Fruit fly (Drosophila melanogaster) whole organism, larva: ENCODE data around the gene Prp31.
A peak's percentile ranks its signal among the peaks of the same experiment; 100 is the strongest.

Experiments
- noc ChIP-seq: fragments of 200-800 bp; sonication (Bioruptor generic); optimal IDR thresholded peaks from 3 replicates; lab custom pipeline; 2019; ENCODE audit warnings: missing biosample characterization, mild to moderate bottlenecking, missing genetic modification characterization, moderate library complexity

Gene Prp31

DNA sequence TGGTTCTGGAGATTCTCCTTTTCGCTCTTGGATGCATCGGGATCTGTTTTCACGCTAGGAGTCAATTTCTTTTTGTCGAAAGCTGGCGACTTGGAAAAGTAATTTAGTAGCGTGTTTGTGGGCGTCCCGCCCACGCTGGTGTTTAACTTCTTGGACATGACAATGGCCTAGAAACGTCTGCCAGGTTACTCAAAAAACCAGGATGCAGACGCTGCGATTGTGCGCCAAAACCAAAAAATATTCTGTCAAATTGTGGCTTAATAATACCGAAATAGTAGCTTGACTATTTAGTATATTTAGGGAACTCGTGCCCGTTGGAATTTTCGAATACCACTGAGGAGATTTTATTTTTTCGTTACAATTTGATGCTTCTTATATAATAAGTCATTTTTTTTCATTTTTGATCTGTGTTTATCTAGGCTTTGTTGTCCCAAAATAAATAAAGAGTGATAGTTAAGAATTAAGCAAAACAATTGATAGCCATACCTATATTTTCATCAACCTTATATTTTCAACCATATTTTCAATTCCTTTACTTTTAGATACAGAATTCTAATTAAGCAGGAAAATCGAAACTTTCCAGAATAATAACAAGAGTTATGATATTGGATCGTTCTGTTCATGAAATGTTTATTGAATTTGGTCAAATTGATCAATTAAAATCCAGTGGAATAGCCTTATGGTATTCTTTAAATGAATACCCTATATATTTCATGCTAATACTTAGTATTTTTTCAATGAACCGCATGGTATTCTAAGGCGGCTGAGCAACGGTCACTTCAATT is at the start of gene Prp31, which contains the start of gene Msh6:
TSS of gene Prp31 (plus strand) at position 771 of the 785 bp plus-strand sequence.
TSS of gene Msh6 (minus strand) at position 233 of the 785 bp plus-strand sequence.
- TF ChIP-seq noc (tag; lab: Kevin White, UChicago): no peak

- TF ChIP-seq noc (tag; lab: Kevin White, UChicago): no peak
These were observed 45.6 kb upstream of the Prp31 start, which contains the start of gene CG13458 for dm6 chr3L:15113257-15113656. Gene CG13458, plus strand, starts transcription at chr3L:15113557.

- no peak for TF ChIP-seq noc (tag; lab: Kevin White, UChicago)
These were observed 42.4 kb upstream of the Prp31 start, which contains the start of gene Cep135 for dm6 chr3L:15116536-15116935. Gene Cep135, plus strand, starts transcription at chr3L:15116737.

- no peak for TF ChIP-seq noc (tag; lab: Kevin White, UChicago)
These were observed 37.6 kb upstream of the Prp31 start, which contains the start of gene CG32847 for dm6 chr3L:15121272-15121671. Gene CG32847, plus strand, starts transcription at chr3L:15121572.

dm6 chr3L:15123736-15124135 is 35.2 kb upstream of the Prp31 start:
- no peak for TF ChIP-seq noc (tag; lab: Kevin White, UChicago)

DNA sequence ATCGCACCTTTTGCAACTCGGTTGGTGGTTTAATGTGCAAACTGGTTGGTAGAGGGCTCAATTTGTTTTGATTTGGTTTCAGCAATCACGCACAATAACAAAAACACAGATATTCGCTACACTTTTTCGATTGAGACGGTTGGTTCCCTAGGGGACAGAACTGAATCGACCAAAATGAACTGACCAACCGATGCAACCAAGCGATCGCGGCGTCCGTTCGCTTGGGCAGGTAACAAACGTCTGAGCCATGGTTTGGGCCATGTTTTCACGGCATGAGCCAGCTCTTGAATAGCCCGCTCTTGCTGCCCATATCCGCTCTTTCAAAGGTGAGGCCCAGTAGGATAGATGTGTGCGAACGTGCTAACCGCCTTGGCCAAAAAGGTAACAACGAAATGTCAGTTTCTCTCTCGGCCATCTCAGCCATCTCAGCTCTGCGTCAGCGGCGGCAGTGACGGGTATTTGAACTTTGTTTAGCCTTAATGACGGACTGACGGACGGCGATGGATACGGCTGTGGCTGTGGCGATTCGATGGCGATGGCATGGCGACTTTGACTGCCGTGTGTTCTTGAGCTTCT is 33.7 kb upstream of the Prp31 start, which contains the start of gene CG16959:
TSS of gene CG16959 (minus strand) at position 245 of the 576 bp plus-strand sequence.
- peak; percentile 9 for TF ChIP-seq noc (tag; lab: Kevin White, UChicago)

dm6 chr3L:15125717-15126116 is 33.2 kb upstream of the Prp31 start:
- no peak for TF ChIP-seq noc (tag; lab: Kevin White, UChicago)

DNA sequence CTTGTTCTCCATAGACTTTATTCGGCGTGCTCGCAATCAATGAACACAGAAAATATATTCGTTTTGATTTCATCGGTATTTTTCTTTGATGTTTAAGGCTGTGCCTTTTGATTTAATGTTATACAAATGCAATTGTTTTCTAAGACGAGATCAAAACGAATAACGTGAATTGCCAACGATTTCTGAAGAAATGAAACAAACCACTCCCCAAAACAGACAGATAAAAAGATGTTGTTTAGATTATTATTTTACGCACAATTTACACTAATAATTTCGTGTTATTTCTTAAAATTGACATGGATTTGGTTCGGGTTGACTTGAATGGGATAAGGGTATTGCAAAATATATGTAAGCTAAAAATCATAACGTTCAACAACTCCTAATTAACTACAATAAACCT is 27.6 kb upstream of the Prp31 start, which contains the start of gene CG13457:
TSS of gene CG13457 (minus strand) at position 101 of the 400 bp plus-strand sequence.
- no peak for TF ChIP-seq noc (tag; lab: Kevin White, UChicago)

dm6 chr3L:15136659-15137572 is 22.0 kb upstream of the Prp31 start, which contains the start of gene CG12316:
Gene CG12316, minus strand, starts transcription at chr3L:15136934.
- peak; percentile 94 for TF ChIP-seq noc (tag; lab: Kevin White, UChicago)

DNA sequence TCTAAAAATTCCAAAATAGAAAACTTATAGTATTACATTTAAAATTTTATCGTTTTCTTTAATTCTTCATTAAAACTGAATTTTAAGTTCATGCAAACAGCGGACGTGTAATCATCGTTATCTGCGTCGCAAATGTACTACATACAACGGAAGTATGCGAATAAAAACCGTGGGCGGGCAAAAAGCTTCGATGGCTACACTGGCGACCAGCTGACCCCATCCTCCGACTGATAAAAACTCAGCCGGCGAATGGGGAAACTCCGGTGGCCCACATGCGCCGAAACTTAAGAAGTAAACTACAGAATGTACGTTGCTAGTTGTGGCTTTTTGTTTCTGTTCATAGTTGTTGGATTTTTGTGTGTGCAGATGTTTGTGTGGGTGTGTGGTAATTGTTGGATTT is 21.1 kb upstream of the Prp31 start:
- no peak for TF ChIP-seq noc (tag; lab: Kevin White, UChicago)

- TF ChIP-seq noc (tag; lab: Kevin White, UChicago): no peak
These were observed 18.5 kb upstream of the Prp31 start for dm6 chr3L:15140268-15140957.

DNA sequence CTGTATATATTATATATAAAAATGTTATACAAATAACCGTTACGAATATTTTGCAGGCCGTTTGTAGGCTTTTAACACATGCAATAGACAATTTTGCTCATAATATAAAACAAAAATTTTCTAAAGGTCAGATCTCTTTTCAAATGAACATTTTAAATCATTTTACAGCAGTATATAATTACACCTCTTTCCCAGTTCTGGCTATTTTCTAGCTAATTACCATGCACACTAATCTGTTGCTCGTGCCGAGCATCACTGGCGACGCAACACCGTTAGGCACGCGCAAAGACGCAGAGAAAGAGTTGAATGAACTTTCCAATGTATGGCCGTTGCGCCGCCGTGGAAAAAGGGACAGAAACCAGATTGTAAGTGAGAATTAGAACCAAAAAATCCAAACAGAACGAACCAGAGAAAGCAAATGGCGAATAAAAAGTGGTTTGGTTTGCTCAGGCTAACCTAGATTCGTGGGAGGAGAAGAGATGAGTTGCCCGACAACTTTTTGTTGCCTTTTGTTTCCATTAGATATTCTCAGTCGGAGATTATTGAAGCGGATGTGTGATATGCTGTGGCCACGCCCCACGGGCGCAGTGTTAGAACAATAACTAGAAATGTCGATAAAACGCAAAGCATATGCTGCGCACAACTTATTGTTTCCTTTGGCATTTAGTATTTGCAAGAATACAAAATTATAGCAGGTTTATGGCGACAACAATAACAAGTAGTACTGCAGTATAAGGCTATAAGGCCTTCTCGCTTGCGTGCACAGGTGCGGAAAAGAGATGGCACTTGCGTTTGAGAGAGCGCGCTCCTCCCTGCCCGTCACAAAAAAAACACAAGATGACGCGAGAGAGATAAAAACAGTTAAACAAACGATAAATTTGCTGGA is 17.5 kb upstream of the Prp31 start:
- no peak for TF ChIP-seq noc (tag; lab: Kevin White, UChicago)

- peak; percentile 51 for TF ChIP-seq noc (tag; lab: Kevin White, UChicago)
These were observed 16.7 kb upstream of the Prp31 start, which contains the start of gene Pdi for dm6 chr3L:15142004-15142890. Gene Pdi, minus strand, starts transcription at chr3L:15142840.
